Worm (Caenorhabditis elegans) whole organism, dauer: ENCODE data around the gene F09B9.4.

Source experiments
- unc-62 ChIP-seq: sonication (generic microtip); optimal IDR thresholded peaks from 2 replicates; lab custom pipeline; 2017; ENCODE audit warnings: missing biosample characterization, missing genetic modification reagents, missing genetic modification characterization

F09B9.4 gene

DNA sequence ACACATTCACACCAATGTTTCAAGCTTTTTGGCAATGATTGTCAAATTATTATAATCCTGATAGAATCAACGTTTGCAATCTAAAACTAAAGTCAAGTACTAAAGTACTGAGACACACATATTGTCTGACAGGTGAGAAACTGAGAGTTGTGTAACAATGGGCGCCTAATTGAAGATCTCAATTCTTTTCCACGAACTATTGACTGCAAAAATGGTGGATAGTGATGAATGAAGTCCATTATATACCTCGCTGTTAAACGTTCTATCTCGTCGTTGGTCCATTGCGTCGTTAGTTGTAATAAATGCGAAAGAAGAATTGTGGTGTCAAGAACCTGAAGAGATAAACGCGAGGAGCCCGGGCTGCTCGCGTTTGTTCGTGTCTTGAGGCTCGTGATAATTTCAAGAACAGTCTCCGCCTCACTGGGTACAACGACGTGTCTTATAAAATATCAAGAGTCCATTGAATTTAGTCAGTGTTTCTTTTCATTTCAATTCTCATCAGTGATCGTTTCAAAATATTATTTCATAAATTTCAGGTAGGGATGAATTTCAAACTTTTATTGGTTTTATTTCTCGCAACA is at the start of gene F09B9.4:
F09B9.4 (plus strand) TSS at position 531 of the 581 bp plus-strand sequence.
- TF ChIP-seq unc-62 (GFP tag; lab: Kevin White, UChicago): no peak

DNA sequence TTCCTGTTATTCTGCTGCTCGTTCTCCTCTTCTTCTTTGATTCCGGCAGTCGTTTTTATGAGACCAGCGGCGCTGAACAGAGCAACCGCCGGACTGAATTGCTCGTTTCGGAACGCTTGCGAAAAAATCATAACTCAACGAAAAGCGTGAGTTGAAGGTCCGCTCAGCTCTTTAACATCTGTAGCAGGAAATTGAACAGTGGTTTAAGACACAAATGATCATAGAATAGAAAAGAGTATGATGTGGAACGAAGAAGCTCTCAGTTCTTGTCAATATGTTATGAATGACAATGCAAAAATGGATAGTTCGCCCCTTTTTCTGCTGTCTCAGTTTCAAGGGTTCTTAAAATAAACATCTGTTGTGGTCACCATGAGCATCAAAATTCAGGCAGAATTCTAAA is 46.8 kb upstream of the F09B9.4 start:
- TF ChIP-seq unc-62 (GFP tag; lab: Kevin White, UChicago): no peak

DNA sequence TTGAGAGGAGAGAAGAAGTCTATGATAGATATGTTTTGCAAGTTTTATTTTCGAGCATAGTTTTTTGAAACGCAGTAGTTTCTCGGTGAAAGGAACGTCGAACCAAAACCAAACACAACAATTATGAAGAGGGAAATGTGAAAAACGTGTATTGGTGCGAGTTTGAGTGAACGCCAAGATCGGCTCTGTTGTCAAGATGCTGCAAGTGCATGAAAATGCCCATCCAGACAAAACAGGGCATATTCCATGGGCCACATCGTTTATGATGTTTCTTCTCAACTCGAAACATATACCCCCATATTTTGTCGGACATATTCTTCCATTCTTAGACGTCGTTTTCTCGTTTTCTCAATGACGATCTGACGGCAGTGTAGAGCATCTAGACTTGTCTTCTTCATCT is 37.4 kb upstream of the F09B9.4 start:
- no peak for TF ChIP-seq unc-62 (GFP tag; lab: Kevin White, UChicago)

DNA sequence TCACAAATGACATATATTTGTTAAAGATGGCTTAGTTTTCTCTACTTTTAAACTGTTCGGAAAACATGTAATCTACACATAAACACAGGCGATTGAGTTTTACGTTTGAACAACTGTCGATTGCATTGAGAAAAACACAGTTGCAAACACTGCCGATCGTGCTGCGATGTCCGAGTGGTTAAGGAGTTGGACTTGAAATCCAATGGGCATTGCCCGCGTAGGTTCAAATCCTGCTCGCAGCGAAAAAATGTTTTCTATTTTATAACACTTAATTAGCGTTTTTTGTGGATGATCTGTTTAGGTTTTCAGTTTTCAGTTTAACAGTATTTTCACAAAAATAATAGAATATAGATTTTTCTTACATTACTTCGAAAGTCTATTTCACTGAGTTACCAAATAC is 36.1 kb upstream of the F09B9.4 start:
- no peak for TF ChIP-seq unc-62 (GFP tag; lab: Kevin White, UChicago)

DNA sequence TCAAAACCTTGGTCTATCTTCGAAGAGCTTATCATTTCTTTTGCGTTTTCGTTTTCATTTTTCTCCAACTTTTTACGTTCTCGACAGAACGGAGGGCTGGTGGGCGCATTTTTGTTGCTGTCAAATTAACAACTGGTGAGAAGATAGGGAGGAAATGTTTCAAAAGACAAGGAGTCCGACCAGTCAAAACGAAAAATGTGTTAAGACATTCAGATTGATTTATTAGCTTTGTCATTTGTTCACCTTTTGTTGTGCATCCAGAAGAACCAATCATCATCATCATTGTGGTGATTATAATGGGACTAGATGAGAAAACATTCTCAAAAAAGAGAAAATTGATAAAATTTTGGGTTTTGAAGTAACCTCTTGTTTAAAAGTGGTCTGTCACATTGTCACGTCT is 30.3 kb upstream of the F09B9.4 start:
- no peak for TF ChIP-seq unc-62 (GFP tag; lab: Kevin White, UChicago)

DNA sequence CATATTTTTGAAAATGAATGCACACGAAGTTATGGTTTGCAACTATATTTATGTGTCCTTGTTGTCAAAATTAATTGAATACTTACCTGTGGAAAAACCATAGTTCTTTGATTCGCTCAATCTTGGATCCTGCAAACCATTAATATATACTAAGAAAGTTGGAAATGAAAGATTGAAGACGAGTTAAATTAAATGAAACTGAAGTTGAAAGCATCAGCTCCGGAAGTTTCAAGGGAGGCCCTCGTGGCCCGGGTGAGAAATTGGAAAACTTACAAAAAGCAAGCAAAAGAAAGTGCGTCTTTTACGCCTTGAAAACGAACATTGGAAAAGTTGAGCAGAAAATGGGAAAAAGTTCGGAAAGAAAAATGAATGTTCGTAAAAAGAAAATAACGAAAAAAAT is 27.3 kb upstream of the F09B9.4 start, which contains the start of gene unc-58:
unc-58 (minus strand) TSS at position 101 of the 400 bp plus-strand sequence.
- TF ChIP-seq unc-62 (GFP tag; lab: Kevin White, UChicago): no peak

DNA sequence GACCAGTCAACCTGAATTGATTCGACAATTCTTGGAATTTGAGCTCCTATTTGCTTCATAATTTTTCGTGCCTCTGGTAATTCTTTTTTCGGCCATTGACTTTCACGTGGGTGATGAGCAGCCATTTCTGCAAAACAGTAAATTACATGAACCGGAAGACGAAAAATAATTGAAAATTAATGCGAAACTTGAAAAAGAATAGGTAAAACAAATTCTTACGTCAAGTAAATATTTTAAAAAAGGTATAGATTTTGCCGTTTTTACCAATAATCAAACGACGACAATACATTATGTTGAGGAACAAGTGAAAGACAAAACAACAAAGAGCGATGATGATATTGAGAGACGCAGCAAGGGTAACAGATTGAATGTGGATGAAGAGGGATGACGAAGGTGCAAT is 21.9 kb upstream of the F09B9.4 start, which contains the start of gene moc-1:
moc-1 (minus strand) TSS at position 127 of the 400 bp plus-strand sequence.
- no peak for TF ChIP-seq unc-62 (GFP tag; lab: Kevin White, UChicago)

DNA sequence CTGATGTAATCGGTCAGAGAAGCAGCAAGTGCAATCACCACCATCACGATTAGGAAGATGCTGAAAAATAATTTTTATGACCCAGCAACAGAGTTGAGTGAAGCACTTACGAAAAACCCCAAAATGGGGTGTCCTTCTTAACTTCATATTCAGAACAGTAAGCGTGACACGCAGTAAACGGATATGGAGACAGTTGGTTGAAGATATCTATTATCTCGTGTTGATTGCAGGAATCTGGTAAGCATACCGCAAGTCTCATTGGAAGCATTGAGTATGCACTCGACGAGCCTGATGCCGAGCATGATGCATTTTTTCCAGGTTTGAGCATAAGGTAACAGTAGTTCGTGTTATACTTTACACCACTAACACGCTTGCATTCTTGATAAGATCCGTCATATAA is 19.2 kb upstream of the F09B9.4 start:
- TF ChIP-seq unc-62 (GFP tag; lab: Kevin White, UChicago): no peak

DNA sequence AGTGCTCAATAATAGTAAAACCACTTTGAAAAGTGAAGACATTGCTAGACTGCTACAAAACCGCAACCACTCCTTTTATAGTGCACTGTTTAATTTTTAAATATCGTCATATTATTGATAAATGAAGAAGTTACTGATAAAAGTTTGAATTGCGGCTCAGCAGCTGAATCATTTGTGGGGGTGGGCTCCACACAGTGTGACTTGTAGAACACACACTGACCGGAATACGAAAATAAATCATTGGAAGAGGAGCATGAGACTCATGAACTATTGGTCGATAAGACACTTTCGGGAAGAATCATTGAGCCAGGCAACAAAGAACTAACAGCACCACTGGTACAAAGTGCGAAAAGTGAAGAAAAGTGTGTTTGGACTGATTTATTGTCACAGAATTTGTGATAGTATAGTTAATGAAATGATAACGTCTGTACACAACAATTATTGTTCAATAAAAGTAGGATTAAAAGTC is 18.4 kb upstream of the F09B9.4 start, which contains the start of gene oac-14:
oac-14 (minus strand) TSS at position 51 of the 469 bp plus-strand sequence.
- TF ChIP-seq unc-62 (GFP tag; lab: Kevin White, UChicago): no peak

DNA sequence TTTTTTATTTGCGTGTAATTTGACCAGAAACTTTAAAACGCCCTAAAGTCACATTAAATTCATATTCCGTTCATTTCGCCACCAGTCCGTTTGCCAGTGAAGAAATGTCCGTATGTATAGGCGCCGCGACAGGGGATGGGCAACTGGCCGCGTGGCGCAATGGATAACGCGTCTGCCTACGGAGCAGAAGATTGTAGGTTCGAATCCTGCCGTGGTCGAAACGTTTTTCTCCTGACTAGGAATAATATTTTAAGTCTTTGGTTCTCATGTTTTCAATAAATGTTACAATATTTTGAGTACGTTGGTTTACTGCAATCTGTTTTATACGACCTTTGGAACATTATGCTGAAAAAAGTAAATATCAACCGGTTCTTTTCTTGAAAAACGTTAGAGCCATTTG is 15.4 kb upstream of the F09B9.4 start:
- TF ChIP-seq unc-62 (GFP tag; lab: Kevin White, UChicago): no peak

DNA sequence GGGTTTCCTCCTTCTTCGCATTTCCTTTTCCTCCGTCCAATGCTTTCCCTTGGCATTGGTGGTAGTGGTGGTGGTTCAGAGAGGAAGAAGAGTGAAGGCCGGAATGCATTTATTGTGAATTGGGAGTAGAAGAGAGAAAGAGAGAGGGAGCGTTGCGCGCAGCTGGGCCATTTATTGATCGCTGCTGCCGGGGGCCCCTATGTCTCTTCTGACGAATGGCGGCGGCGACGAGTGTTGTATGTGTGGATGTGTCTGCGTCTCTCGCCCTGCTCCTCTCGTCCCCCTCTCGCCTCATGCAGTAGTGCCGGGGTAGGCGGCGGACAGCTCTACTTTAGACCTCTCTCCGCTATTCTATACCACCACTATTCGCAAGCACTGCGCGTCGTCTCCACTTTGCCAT is 13.8 kb upstream of the F09B9.4 start, which contains the start of gene unc-115:
unc-115 (plus strand) TSS at position 301 of the 400 bp plus-strand sequence.
- TF ChIP-seq unc-62 (GFP tag; lab: Kevin White, UChicago): no peak

DNA sequence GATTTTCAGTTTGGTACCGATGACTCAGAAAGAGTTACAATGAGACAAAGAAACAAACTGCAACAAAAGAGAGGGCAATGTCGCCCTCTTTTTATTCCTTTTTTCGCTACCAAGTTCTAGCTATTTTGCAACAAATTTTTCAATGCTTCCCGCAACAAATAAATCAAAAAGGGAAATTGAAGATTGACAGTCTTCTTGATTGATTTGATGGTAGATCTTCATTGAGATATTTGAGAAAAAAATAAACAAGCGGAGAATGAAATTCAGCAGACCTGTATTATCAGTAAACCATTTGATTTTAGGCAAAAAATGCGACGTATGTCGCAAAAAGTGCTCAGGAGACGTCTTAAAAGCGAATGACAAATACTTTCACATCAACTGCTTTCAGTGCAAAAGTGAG is 13.2 kb upstream of the F09B9.4 start:
- TF ChIP-seq unc-62 (GFP tag; lab: Kevin White, UChicago): no peak

DNA sequence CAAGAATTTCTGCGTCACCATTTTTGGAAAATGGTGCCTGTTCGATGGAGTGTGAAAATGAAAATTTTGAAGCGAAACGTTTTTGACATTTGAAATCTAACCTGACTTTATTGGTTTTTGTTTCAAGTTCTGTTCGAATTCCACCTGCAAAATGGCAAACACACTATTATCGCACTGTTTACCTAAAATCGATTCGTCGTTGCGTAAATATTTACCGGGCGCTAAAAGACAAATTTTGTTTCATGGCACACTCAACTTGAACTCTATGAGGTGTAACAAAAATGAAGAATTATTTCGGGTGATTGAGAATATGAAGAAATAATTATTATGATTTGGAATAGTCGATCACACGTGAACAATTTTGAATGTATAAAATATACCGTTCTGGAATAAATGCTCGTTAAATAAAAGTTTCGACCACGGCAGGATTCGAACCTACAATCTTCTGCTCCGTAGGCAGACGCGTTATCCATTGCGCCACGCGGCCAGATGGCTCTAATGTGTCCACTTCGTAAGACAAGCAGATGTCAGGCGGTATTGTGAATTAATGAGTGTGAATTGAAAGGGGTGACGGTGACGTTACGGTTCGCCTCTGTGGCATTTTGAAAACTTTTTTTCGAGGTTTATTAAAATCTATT is 12.1 kb upstream of the F09B9.4 start:
- no peak for TF ChIP-seq unc-62 (GFP tag; lab: Kevin White, UChicago)

DNA sequence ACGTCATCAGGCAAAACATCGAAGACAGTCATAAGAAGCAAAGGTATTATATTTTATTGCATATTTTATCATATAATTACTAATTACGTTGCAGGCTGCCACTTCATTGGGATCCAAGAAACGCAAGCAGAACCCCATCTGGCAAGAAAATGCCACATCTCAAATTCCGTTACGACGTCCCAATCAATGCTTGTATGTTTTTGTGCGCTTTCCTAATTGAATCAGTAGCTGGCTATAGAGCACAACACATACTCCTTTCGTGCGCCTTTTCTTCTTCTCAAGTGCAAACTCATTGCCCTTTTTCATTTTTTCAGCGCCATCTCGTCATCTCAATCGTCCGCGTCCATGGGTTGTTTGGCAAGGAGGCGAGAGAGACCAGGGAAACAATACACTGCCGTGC is 9.5 kb upstream of the F09B9.4 start:
- TF ChIP-seq unc-62 (GFP tag; lab: Kevin White, UChicago): no peak

DNA sequence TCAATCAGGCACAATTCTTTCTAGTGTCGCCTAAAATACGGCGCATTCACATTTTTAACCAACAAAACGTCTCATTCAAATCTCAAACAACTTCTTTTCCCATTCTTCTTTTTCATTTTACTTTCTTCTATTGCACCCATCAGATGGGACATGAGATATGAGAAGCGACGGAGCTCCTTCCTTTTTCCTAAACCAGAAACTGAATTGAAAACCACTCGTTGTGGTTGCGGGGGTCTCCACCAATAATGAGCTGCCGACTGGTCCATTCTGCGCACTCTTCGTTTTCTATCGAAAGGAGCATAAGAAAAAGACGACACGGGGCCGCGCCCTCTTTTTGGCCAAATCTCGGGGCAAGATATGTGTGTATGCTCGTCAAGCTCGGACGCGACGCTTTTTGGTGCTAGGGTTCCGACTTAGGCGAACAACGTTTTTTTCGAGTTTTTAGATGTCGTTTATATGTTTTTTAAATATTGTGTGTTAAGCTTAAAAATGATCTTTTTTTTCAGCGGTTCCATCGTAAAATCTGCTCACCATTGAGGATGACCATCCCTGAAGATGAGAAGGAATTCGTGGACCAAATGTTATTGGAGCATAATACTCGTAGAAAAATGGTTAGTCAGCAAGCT is 6.0 kb upstream of the F09B9.4 start, which contains the start of gene F09B9.5:
F09B9.5 (plus strand) TSS at position 501 of the 626 bp plus-strand sequence.
- TF ChIP-seq unc-62 (GFP tag; lab: Kevin White, UChicago): no peak

DNA sequence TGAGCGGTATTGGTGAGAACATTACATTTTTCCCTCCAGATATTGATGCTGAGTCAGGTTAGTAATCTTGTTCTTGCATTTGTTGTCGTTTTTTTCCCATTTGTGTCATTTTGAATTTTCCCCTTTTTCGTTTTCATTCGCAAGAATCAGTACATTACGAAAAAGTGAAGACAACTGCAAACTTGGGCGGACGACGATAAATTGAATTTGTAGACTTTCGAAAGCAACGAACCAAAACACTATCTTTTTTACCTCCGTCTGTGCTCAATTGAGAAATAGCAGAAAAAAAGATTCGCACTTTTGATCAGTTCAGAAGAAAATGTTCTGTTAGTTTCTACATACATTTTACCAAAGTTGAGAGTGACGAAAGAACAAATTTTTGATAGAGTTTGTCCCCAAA is 5.3 kb upstream of the F09B9.4 start:
- no peak for TF ChIP-seq unc-62 (GFP tag; lab: Kevin White, UChicago)
